Worm (Caenorhabditis elegans) whole organism, L3 larva: Measurements from ENCODE around the gene ncx-10.

Source experiments
- R02D3.7 ChIP-seq: fragments of 150-350 bp; optimal IDR thresholded peaks from 2 replicates; lab custom pipeline; 2014; ENCODE audit warnings: missing biosample characterization, missing genetic modification characterization
- aly-2 ChIP-seq: fragments of 150-350 bp; optimal IDR thresholded peaks from 2 replicates; lab custom pipeline; 2014; ENCODE audit warnings: missing biosample characterization, missing genetic modification characterization
- elt-3 ChIP-seq, 3 experiments: fragments of 150-350 bp in 1 of 3; sonication (generic microtip) in 2 of 3; optimal IDR thresholded peaks; 2 replicates in 2 of 3; 4 replicates in 1 of 3; lab custom pipeline; 2014 to 2017; ENCODE audit warnings: missing biosample characterization in 3 of 3, missing genetic modification characterization in 3 of 3
- mdl-1 ChIP-seq: fragments of 150-350 bp; optimal IDR thresholded peaks from 2 replicates; lab custom pipeline; 2014; ENCODE audit warnings: missing biosample characterization, missing genetic modification characterization
- nhr-25 ChIP-seq: sonication (generic microtip); optimal IDR thresholded peaks from 2 replicates; lab custom pipeline; 2017; ENCODE audit warnings: missing biosample characterization, missing genetic modification characterization

DNA sequence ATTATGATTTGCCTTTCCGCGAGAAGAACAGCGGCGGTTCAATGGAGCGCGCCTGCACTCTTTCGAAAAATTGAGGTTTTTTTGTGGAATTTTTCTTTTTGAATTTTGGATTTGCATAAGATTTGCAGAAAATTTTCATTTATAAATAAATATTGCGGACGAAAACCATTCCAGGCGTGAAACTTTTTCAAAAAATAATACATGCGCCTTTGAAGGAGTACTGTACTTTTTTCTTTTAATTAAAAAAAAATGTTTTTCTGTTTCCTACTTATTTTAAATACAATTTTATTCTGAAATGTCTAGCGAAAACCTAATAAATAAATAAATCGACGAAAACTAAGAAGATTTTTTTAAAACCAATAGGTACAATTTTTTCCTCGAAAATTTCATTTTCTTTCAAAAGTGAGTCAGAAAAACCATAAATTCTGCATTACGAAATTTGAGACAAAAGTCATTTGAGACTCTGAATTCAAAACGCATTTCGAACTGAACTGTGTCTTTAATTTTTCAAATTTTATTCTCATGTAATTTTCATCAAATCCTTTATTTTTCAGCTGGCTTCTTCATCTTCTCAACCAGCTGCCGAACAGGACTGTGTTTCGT is 48.2 kb upstream of the ncx-10 start, which contains the start of gene F26D11.1:
- TF ChIP-seq nhr-25 (no peak), R02D3.7 (tag; lab: Kevin White, UChicago) (no peak), mdl-1 (tag; lab: Kevin White, UChicago) (no peak), aly-2 (tag; lab: Kevin White, UChicago) (no peak), elt-3 (tag; optimal IDR thresholded peaks at IDR 0.05; lab: Kevin White, UChicago) (no peak)
